Worm (Caenorhabditis elegans) whole organism, L4/young adult: ENCODE measurements around the gene F49H12.7.

Source experiments
- W03F9.2 ChIP-seq: fragments of 150-350 bp; optimal IDR thresholded peaks from 2 replicates; lab custom pipeline; 2014; ENCODE audit warnings: missing biosample characterization, missing genetic modification characterization
- dao-5 ChIP-seq: sonication (generic microtip); optimal IDR thresholded peaks from 2 replicates; lab custom pipeline; 2016; ENCODE audit warnings: missing genotype, missing genetic modification characterization, moderate library complexity, missing compliant biosample characterization
- him-1 ChIP-seq: sonication (generic microtip); optimal IDR thresholded peaks from 2 replicates; lab custom pipeline; 2016; ENCODE audit warnings: missing genotype, missing genetic modification reagents, missing genetic modification characterization, missing compliant biosample characterization

ce11 chrX:2071392-2072001 is 6.7 kb downstream of the F49H12.7 start:
- TF ChIP-seq W03F9.2 (tag; lab: Kevin White, UChicago): no peak
- TF ChIP-seq him-1: no peak
- no peak for TF ChIP-seq dao-5 (tag; lab: Kevin White, UChicago)
